Worm (Caenorhabditis elegans): Measurements from ENCODE around the gene Y57G11C.1147.
A peak's percentile ranks its signal among the peaks of the same experiment; 100 is the strongest.
"Not testable (repeated sequence)": the region's sequence is repeated elsewhere in the genome, so short reads cannot be mapped to it uniquely, and the experiment has no call there.

Y57G11C.1147 gene

DNA sequence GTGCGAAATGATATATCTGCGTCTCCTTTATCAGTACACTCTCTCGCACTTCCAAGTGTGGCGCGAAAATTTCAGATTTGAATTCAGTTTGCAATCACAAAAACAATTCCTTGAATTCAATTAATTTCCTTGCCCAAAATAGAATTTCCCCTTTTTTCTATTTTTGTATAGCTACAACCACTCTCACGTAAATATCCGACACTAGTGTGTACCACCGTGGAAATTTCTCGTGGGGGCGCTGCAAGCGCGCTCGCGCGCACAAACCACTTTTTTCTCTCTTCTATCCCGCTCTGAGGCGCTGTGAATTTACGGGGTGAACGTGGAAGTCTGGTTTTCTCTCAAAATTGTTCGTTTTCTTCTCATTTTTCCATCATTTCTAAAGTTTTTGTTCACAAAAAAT, 15.8 kb downstream of the Y57G11C.1147 start, which contains the start of gene Y57G11C.8:
Gene Y57G11C.8 (plus strand): TSS at position 301 of the 400 bp plus-strand sequence.
- TF ChIP-seq fos-1 (tag; optimal IDR thresholded peaks at IDR 0.05) (no peak), hmg-11 (tag; optimal IDR thresholded peaks at IDR 0.05) (no peak), ceh-9 (tag; optimal IDR thresholded peaks at IDR 0.05) (no peak), nhr-237 (tag; optimal IDR thresholded peaks at IDR 0.05) (no peak), ama-1 (optimal IDR thresholded peaks at IDR 0.05) (no peak), ceh-28 (tag; optimal IDR thresholded peaks at IDR 0.05) (no peak), mdl-1 (tag; optimal IDR thresholded peaks at IDR 0.05) (no peak), R02D3.7 (tag; optimal IDR thresholded peaks at IDR 0.05) (no peak)

- TF ChIP-seq snpc-4 (tag; optimal IDR thresholded peaks at IDR 0.05), result peak; percentile 38
Measured at ce11 chrIV:14780566-14780965, 16.7 kb downstream of the Y57G11C.1147 start.

- TF ChIP-seq elt-1 (tag; optimal IDR thresholded peaks at IDR 0.05); ama-1 (optimal IDR thresholded peaks at IDR 0.05); ztf-4 (tag; optimal IDR thresholded peaks at IDR 0.05): not testable (repeated sequence)
Measured at ce11 chrIV:14774454-14774853, 22.9 kb downstream of the Y57G11C.1147 start, which contains the start of gene Y57G11C.51. TSS of gene Y57G11C.51 (minus strand) at chrIV:14774554.

DNA sequence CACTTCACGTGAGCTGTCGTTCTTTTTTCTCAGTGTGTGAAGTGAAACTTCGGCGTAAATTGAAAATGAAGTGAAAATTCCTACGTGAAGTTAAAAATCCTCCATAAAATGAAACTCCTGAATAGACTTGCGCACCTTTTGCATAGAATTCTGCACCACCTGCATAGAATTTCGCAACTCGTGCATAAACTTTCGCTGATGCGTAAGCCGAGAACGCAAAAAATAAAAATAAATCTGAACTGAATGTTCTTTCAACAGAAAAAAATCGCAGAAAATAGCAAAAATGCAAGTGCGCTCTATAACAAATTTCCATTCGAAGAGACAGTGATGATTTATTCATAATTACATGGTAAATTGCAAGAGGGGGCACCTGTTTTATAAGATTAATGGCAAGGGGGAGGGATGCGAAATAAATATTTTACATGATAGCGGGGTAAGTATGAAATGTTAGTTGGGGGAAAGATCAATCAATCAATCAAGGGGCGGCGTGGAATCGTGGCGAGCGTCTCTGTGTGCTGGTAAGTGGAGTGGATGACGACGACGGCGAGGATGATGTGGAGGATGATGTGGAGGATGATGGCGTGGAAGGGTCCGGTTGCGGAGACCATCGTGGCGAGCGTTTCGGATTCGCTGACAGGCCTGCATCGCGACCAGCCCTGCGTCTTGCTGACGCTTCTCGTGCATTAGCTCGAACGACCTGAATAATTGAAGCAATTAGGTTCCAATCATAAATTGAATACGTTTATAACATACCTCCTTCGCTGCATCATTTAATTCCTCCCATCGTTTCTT, 23.8 kb downstream of the Y57G11C.1147 start, which contains the start of gene Y57G11C.36:
Gene Y57G11C.36 (minus strand): TSS at position 502 of the 792 bp plus-strand sequence.
- TF ChIP-seq fkh-10 (GFP tag; optimal IDR thresholded peaks at IDR 0.05), result no peak
- TF ChIP-seq lin-15B (tag; optimal IDR thresholded peaks at IDR 0.05), result peak; percentile 3

- TF ChIP-seq lsy-12 (tag; optimal IDR thresholded peaks at IDR 0.05), result no peak
- no peak for TF ChIP-seq sea-2 (GFP tag; optimal IDR thresholded peaks at IDR 0.05)
- TF ChIP-seq egl-27 (tag; optimal IDR thresholded peaks at IDR 0.05), result no peak
- TF ChIP-seq hmg-11 (tag; optimal IDR thresholded peaks at IDR 0.05), result no peak
- TF ChIP-seq ama-1 (optimal IDR thresholded peaks at IDR 0.05), result no peak
- TF ChIP-seq nhr-25 (tag; optimal IDR thresholded peaks at IDR 0.05), result no peak
- TF ChIP-seq fos-1 (tag; optimal IDR thresholded peaks at IDR 0.05), result no peak
Measured at ce11 chrIV:14771325-14771724, 26.0 kb downstream of the Y57G11C.1147 start, which contains the start of gene degl-1. TSS of gene degl-1 (minus strand) at chrIV:14771425.

DNA sequence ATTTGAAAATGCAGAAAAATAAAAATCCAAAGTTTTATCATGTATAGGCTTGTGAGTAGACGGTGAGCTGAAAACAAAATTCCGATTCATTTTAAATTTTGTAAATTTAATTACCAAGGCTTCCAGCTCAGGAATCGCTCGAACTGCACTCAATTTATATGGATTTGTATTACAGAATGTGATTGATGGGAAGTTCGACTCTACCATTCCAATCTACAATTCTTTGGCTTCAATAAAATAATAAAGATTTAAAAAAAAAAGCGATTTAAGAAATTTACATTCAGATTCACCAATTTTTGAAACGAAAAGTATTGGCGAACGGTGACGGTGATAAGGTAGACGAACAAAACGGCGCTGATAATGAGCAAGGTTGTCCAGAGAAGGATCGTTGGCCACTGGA, 26.7 kb downstream of the Y57G11C.1147 start:
- no peak for TF ChIP-seq ceh-16 (tag; optimal IDR thresholded peaks at IDR 0.05)
- TF ChIP-seq eor-1 (tag; optimal IDR thresholded peaks at IDR 0.05), result no peak

ce11 chrIV:14769218-14769835, 28.0 kb downstream of the Y57G11C.1147 start, which contains the start of gene Y57G11C.43:
TSS of gene Y57G11C.43 (plus strand) at chrIV:14769441.
- no peak for TF ChIP-seq daf-12 (tag; optimal IDR thresholded peaks at IDR 0.05)
- TF ChIP-seq nhr-25 (tag; optimal IDR thresholded peaks at IDR 0.05), result no peak
- peak; percentile 43 for TF ChIP-seq ama-1 (optimal IDR thresholded peaks at IDR 0.05)
- TF ChIP-seq hmg-11 (tag; optimal IDR thresholded peaks at IDR 0.05), result no peak
- no peak for TF ChIP-seq nhr-76 (tag; optimal IDR thresholded peaks at IDR 0.05)
- TF ChIP-seq egl-27 (tag; optimal IDR thresholded peaks at IDR 0.05), result no peak
- no peak for TF ChIP-seq fkh-2 (tag; optimal IDR thresholded peaks at IDR 0.05)
- no peak for TF ChIP-seq elt-3 (tag; optimal IDR thresholded peaks at IDR 0.05)
- TF ChIP-seq jun-1 (tag; optimal IDR thresholded peaks at IDR 0.05), result no peak

ce11 chrIV:14767693-14768251, 29.5 kb downstream of the Y57G11C.1147 start, which contains the start of the genes mrps-7 and Y57G11C.3:
TSS of gene mrps-7 (minus strand) at chrIV:14767730.
TSS of gene Y57G11C.3 (plus strand) at chrIV:14768201.
- TF ChIP-seq nfya-1 (tag; optimal IDR thresholded peaks at IDR 0.05; ENCODE audit: insufficient read depth), result peak; percentile 94
- peak; percentile 98 for TF ChIP-seq R02D3.7 (tag; optimal IDR thresholded peaks at IDR 0.05)
- TF ChIP-seq tbx-2 (tag; optimal IDR thresholded peaks at IDR 0.05), result peak; percentile 60
- TF ChIP-seq ztf-11 (tag; optimal IDR thresholded peaks at IDR 0.05), result no peak
- peak; percentile 88 for TF ChIP-seq pqm-1 (tag; optimal IDR thresholded peaks at IDR 0.05)
- TF ChIP-seq fkh-2 (tag; optimal IDR thresholded peaks at IDR 0.05), result no peak
- TF ChIP-seq nhr-12 (tag; optimal IDR thresholded peaks at IDR 0.05), result no peak
- TF ChIP-seq fkh-10 (GFP tag; optimal IDR thresholded peaks at IDR 0.05), result peak; percentile 45
- peak; percentile 68 for TF ChIP-seq nhr-11 (tag; optimal IDR thresholded peaks at IDR 0.05)
- peak; percentile 15 for TF ChIP-seq egl-27 (tag; optimal IDR thresholded peaks at IDR 0.05)
- no peak for TF ChIP-seq sea-2 (GFP tag; optimal IDR thresholded peaks at IDR 0.05)
- peak; percentile 84 for TF ChIP-seq ceh-82 (tag; optimal IDR thresholded peaks at IDR 0.05)
- peak; percentile 84 for TF ChIP-seq snpc-4 (tag; optimal IDR thresholded peaks at IDR 0.05)
- TF ChIP-seq nhr-237 (tag; optimal IDR thresholded peaks at IDR 0.05), result no peak
- peak; percentile 94 for TF ChIP-seq nhr-23 (tag; optimal IDR thresholded peaks at IDR 0.05)
- TF ChIP-seq nhr-43 (tag; optimal IDR thresholded peaks at IDR 0.05; ENCODE audit: poor library complexity, severe bottlenecking), result peak; percentile 86
- TF ChIP-seq nhr-77 (tag; optimal IDR thresholded peaks at IDR 0.05), result peak; percentile 59
- no peak for TF ChIP-seq ceh-9 (tag; optimal IDR thresholded peaks at IDR 0.05)
- TF ChIP-seq unc-62 (GFP tag; optimal IDR thresholded peaks at IDR 0.05), result peak; percentile 62
